Fruit fly (Drosophila melanogaster): ENCODE measurements around the gene CG31659.

Gene CG31659

DNA sequence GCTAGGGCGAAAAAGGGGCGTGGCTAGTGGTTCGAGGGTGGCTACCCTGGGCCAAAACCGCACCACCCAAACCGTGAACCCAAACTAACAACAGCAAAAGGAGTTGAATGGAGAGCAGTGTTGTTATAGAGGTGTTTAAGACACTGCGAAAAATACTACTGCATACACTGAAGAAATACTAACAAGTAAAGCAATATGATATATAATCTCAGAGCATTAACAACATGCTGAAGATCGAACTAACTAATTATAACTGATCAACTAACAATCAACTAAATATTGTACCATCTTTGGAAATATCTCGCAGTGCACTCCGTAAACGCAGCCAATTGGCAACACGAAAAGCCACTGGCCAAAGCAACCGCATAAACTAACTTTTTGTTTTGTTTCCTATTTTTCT, 34.0 kb upstream of the CG31659 start (continued):
- TF ChIP-seq CG8359 (GFP tag; optimal IDR thresholded peaks at IDR 0.05; ENCODE audit: borderline replicate concordance) (no peak), CG10366 (GFP tag; IDR thresholded peaks at IDR 0.05) (no peak), tio (GFP tag; optimal IDR thresholded peaks at IDR 0.05) (no peak), CG7928 (GFP tag; optimal IDR thresholded peaks at IDR 0.05) (no peak), CG17829 (tag; optimal IDR thresholded peaks at IDR 0.05) (no peak), CG11723 (GFP tag; optimal IDR thresholded peaks at IDR 0.05) (no peak), Rx (GFP tag; IDR thresholded peaks at IDR 0.05) (no peak), ind (GFP tag; optimal IDR thresholded peaks at IDR 0.05) (no peak), Dad (GFP tag; optimal IDR thresholded peaks at IDR 0.05) (no peak), ab (GFP tag; optimal IDR thresholded peaks at IDR 0.05) (no peak), jing (GFP tag; optimal IDR thresholded peaks at IDR 0.05) (no peak), CG18262 (tag; optimal IDR thresholded peaks at IDR 0.05) (peak; percentile 6), Gug (GFP tag; IDR thresholded peaks at IDR 0.05) (no peak), nmo (GFP tag; optimal IDR thresholded peaks at IDR 0.05) (peak; percentile 17), pita (GFP tag; optimal IDR thresholded peaks at IDR 0.05) (no peak), ara (GFP tag; IDR thresholded peaks at IDR 0.05) (no peak), Med (GFP tag) (peak; percentile 57), eve (GFP tag; optimal IDR thresholded peaks at IDR 0.05) (no peak), CG12299 (tag; optimal IDR thresholded peaks at IDR 0.05) (no peak), CG9437 (GFP tag; optimal IDR thresholded peaks at IDR 0.05) (no peak), ATbp (GFP tag; optimal IDR thresholded peaks at IDR 0.05) (no peak), Xrp1 (GFP tag; IDR thresholded peaks at IDR 0.05) (0 out of 2 replicates have a peak, but pooled peaks have one; percentile 27), hth (optimal IDR thresholded peaks at IDR 0.05) (no peak), Mes4 (GFP tag; optimal IDR thresholded peaks at IDR 0.05) (no peak), sqz (GFP tag; optimal IDR thresholded peaks at IDR 0.05) (no peak), E2f2 (GFP tag; IDR thresholded peaks at IDR 0.05) (no peak), Hmx (GFP tag; optimal IDR thresholded peaks at IDR 0.05) (no peak), hbn (GFP tag; IDR thresholded peaks at IDR 0.05; ENCODE audit: partially characterized antibody) (no peak), fu2 (GFP tag; optimal IDR thresholded peaks at IDR 0.05) (no peak), Ptx1 (GFP tag; IDR thresholded peaks at IDR 0.05) (no peak), CG1603 (tag; optimal IDR thresholded peaks at IDR 0.05) (peak; percentile 36), pzg (GFP tag; optimal IDR thresholded peaks at IDR 0.05) (no peak), CG9817 (tag; optimal IDR thresholded peaks at IDR 0.05) (no peak), Gsc (GFP tag; IDR thresholded peaks at IDR 0.05) (no peak), nerfin-1 (tag; optimal IDR thresholded peaks at IDR 0.05) (no peak), CG2116 (GFP tag; optimal IDR thresholded peaks at IDR 0.05) (no peak), phol (tag; optimal IDR thresholded peaks at IDR 0.05) (peak; percentile 9), Trl (optimal IDR thresholded peaks at IDR 0.05) (no peak), Trl (GFP tag; optimal IDR thresholded peaks at IDR 0.05) (no peak), gcm2 (GFP tag; optimal IDR thresholded peaks at IDR 0.05) (no peak), D (optimal IDR thresholded peaks at IDR 0.05) (no peak), D (GFP tag; optimal IDR thresholded peaks at IDR 0.05) (no peak), CG10274 (GFP tag; optimal IDR thresholded peaks at IDR 0.05) (no peak), lmd (GFP tag; IDR thresholded peaks at IDR 0.05) (no peak), Dek (tag; optimal IDR thresholded peaks at IDR 0.05) (no peak), Oli (tag; optimal IDR thresholded peaks at IDR 0.05) (peak; percentile 5), dmrt99B (tag; optimal IDR thresholded peaks at IDR 0.05) (peak; percentile 40), fd96Cb (tag; optimal IDR thresholded peaks at IDR 0.05) (no peak), tin (GFP tag; optimal IDR thresholded peaks at IDR 0.05) (peak; percentile 18), Poxn (GFP tag; IDR thresholded peaks at IDR 0.05) (no peak), CG10654 (GFP tag; optimal IDR thresholded peaks at IDR 0.05) (no peak), hkb (optimal IDR thresholded peaks at IDR 0.05) (no peak), hkb (GFP tag; IDR thresholded peaks at IDR 0.05) (no peak), usp (GFP tag; optimal IDR thresholded peaks at IDR 0.05) (no peak)

All from whole organism, embryonic.